Worm (Caenorhabditis elegans): Measurements from ENCODE around the gene hosl-1.

The hosl-1 gene

DNA sequence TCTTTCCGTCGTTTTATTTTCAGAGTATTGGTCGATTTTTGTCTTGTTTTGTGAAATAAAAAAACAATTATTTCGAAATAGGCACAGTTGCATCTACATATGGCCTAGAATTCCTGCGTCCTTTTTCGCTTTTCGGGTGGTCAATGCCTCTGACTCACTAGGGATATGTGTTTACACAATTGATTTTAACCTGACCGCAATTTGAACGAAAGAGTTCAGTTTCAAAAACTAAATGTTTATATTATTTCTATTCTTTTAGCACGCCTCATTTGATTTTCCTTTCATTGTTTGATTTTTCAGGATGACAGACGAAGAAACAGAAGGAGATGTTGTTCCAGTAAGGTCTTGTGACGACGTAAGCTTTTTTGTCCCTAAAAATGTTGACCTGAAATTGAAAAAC, 30.9 kb downstream of the hosl-1 start, which contains the start of gene mfsd-12:
TSS of gene mfsd-12 (plus strand) at position 301 of the 400 bp plus-strand sequence.
- TF ChIP-seq nhr-237 (tag; optimal IDR thresholded peaks at IDR 0.05), result no peak
- no peak for TF ChIP-seq nhr-12 (tag; optimal IDR thresholded peaks at IDR 0.05)
- TF ChIP-seq flh-1 (GFP tag; optimal IDR thresholded peaks at IDR 0.05), result no peak
- no peak for TF ChIP-seq hlh-1 (tag; optimal IDR thresholded peaks at IDR 0.05)
- TF ChIP-seq sem-2 (GFP tag; optimal IDR thresholded peaks at IDR 0.05), result no peak
- TF ChIP-seq sptf-1 (tag; optimal IDR thresholded peaks at IDR 0.05), result no peak
- no peak for TF ChIP-seq ceh-43 (GFP tag; optimal IDR thresholded peaks at IDR 0.05)
- no peak for TF ChIP-seq bed-3 (GFP tag; optimal IDR thresholded peaks at IDR 0.05)
- no peak for TF ChIP-seq M03D4.4 (tag; optimal IDR thresholded peaks at IDR 0.05)
- no peak for TF ChIP-seq nhr-28 (tag; optimal IDR thresholded peaks at IDR 0.05)
- no peak for TF ChIP-seq nhr-76 (tag; optimal IDR thresholded peaks at IDR 0.05)
- TF ChIP-seq unc-62 (GFP tag; optimal IDR thresholded peaks at IDR 0.05), result no peak
- no peak for TF ChIP-seq elt-1 (tag; optimal IDR thresholded peaks at IDR 0.05; ENCODE audit: borderline replicate concordance, insufficient read depth)
- TF ChIP-seq drap-1 (GFP tag; optimal IDR thresholded peaks at IDR 0.05), result no peak
- no peak for TF ChIP-seq ham-2 (GFP tag; optimal IDR thresholded peaks at IDR 0.05)
- no peak for TF ChIP-seq mls-2 (tag; optimal IDR thresholded peaks at IDR 0.05)
- TF ChIP-seq pha-4 (tag; optimal IDR thresholded peaks at IDR 0.05), result no peak
- TF ChIP-seq mab-5 (tag; optimal IDR thresholded peaks at IDR 0.05), result no peak

DNA sequence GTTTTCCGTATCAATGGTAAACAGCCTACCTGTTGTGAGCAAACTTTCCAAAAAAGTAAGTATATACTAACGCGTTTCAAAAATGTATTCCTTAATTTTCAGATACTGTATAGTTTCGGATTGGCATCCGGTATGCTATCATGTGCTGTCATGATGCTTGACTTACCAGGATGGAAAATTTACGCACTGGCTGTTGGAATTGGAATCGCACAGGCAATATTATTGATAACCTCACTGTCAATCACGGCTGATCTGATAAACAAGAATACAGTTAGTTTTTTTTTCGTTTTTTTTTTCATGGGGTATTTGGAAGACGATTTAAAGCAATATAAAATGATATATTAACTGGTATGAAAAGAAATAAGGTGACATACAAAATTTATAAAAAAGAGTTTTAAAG, 34.9 kb downstream of the hosl-1 start:
- TF ChIP-seq ztf-11 (tag; optimal IDR thresholded peaks at IDR 0.05) (no peak), pha-4 (tag; optimal IDR thresholded peaks at IDR 0.05) (no peak)

DNA sequence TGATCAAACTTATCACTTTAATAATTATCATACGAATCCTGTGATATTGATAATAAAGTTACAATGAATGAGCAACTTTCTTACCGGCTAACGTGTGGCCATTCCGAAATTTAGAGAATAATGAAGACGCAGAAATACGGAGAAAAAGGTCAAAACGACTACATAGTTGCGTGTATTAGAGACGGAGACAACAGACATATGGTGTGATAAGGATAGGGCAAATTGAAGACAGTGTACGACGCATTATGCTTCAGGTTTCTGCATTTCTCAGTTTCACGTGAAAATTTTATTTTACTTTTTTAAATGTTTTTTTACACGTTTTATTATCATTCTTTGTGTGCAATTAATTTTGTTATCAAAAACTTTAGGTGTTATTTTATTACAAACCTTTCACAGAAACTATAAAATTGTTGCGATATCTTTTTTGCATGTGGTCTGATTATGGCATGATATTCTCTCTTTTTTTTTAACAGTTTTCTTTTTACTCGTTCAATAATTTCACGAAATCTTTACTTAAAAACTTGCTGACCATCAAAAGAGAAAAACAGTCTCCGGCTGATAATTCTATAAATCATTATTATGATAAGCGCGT, 36.3 kb downstream of the hosl-1 start, which contains the start of gene tmem-135:
TSS of gene tmem-135 (plus strand) at position 542 of the 592 bp plus-strand sequence.
- TF ChIP-seq nhr-2 (tag; optimal IDR thresholded peaks at IDR 0.05), result no peak
- TF ChIP-seq nhr-237 (tag; optimal IDR thresholded peaks at IDR 0.05), result no peak
- no peak for TF ChIP-seq elt-3 (tag; optimal IDR thresholded peaks at IDR 0.05)
- no peak for TF ChIP-seq unc-39 (tag; optimal IDR thresholded peaks at IDR 0.05)
- no peak for TF ChIP-seq snpc-4 (tag; optimal IDR thresholded peaks at IDR 0.05)
- no peak for TF ChIP-seq bed-3 (GFP tag; optimal IDR thresholded peaks at IDR 0.05)
- TF ChIP-seq lin-32 (GFP tag; optimal IDR thresholded peaks at IDR 0.05), result no peak
- no peak for TF ChIP-seq unc-62 (GFP tag; optimal IDR thresholded peaks at IDR 0.05)
- TF ChIP-seq ceh-39 (tag; optimal IDR thresholded peaks at IDR 0.05), result no peak

DNA sequence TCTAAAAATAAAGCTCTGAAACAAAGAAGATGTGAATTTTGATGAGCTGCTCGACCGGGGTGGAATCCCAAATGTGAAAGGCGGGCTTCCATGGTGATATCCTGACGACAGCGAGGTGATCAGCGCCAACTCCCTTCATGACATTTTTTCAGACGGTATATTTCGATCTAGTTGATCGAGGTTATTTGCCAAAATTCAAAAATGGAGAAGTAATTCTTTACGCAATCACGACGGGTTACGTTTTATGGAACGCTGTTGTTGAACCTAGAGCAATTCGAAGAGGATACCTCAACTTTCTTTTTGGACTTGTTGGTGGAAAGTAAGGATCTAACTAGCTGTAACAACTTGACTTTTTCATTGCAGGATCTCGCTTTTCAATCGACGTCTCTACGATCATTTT, 39.8 kb downstream of the hosl-1 start:
- TF ChIP-seq sptf-1 (tag; optimal IDR thresholded peaks at IDR 0.05) (no peak), hlh-1 (tag; optimal IDR thresholded peaks at IDR 0.05) (no peak), elt-1 (tag; optimal IDR thresholded peaks at IDR 0.05; ENCODE audit: borderline replicate concordance, insufficient read depth) (no peak), lin-13 (tag; optimal IDR thresholded peaks at IDR 0.05) (no peak), M03D4.4 (tag; optimal IDR thresholded peaks at IDR 0.05) (no peak), mep-1 (tag; optimal IDR thresholded peaks at IDR 0.05) (no peak), unc-62 (GFP tag; optimal IDR thresholded peaks at IDR 0.05) (no peak), ceh-43 (GFP tag; optimal IDR thresholded peaks at IDR 0.05) (no peak), lin-32 (GFP tag; optimal IDR thresholded peaks at IDR 0.05) (no peak), ceh-39 (tag; optimal IDR thresholded peaks at IDR 0.05) (no peak), mab-5 (tag; optimal IDR thresholded peaks at IDR 0.05) (no peak), unc-39 (tag; optimal IDR thresholded peaks at IDR 0.05) (no peak), zip-8 (tag; optimal IDR thresholded peaks at IDR 0.05) (no peak)

DNA sequence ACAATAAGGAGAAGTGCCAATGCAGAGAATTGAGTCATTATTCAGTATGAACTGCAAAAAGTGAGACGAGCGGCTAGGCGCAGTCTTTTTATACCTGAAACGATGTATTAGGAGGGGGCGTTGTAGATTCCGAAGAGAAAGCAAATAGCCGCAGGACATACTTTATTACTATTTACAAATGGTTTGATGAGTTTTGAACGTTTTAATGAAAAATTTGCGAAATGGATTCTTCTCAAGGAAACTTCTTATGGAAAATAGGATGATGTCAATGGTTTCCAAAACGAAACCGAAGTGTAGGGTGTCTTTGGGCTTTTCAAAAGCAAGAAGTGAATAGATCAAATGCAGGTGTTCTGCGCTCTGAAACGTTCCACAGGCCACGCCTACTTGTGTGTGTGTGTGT, 41.1 kb downstream of the hosl-1 start, which contains the start of gene flp-11:
TSS of gene flp-11 (minus strand) at position 101 of the 400 bp plus-strand sequence.
- TF ChIP-seq zip-8 (tag; optimal IDR thresholded peaks at IDR 0.05) (no peak), elt-1 (tag; optimal IDR thresholded peaks at IDR 0.05; ENCODE audit: borderline replicate concordance, insufficient read depth) (no peak), ham-2 (GFP tag; optimal IDR thresholded peaks at IDR 0.05) (no peak), mab-5 (tag; optimal IDR thresholded peaks at IDR 0.05) (no peak), flh-1 (GFP tag; optimal IDR thresholded peaks at IDR 0.05) (no peak), unc-39 (tag; optimal IDR thresholded peaks at IDR 0.05) (no peak)

DNA sequence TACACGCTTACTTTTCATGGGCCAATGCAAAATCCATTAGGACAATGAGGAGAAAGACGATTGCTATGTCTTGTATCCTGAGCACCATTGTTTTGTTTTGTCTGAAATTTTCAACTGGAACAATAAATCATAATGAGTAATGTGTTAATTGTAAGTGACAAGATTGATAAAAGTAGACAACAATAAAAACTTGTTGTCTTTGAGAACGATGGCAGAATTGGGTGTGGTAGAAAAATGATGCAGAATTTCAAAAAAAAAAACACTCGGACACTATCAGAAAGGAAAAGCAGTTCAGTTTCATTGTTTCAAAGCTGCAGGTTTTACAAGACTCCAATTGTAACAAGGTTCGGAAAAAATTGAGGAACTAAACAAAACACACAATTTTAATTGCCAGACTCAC, 45.7 kb downstream of the hosl-1 start, which contains the start of gene K02G10.15:
TSS of gene K02G10.15 (minus strand) at position 101 of the 400 bp plus-strand sequence.
- TF ChIP-seq ces-1 (GFP tag; optimal IDR thresholded peaks at IDR 0.05) (no peak), blmp-1 (tag; optimal IDR thresholded peaks at IDR 0.05) (no peak), pha-4 (tag; optimal IDR thresholded peaks at IDR 0.05) (no peak), nhr-28 (tag; optimal IDR thresholded peaks at IDR 0.05) (no peak), ham-2 (GFP tag; optimal IDR thresholded peaks at IDR 0.05) (no peak), zip-8 (tag; optimal IDR thresholded peaks at IDR 0.05) (no peak), sptf-1 (tag; optimal IDR thresholded peaks at IDR 0.05) (no peak), lsy-2 (tag; optimal IDR thresholded peaks at IDR 0.05) (no peak), unc-39 (tag; optimal IDR thresholded peaks at IDR 0.05) (no peak), sem-2 (GFP tag; optimal IDR thresholded peaks at IDR 0.05) (no peak), M03D4.4 (tag; optimal IDR thresholded peaks at IDR 0.05) (no peak), cnd-1 (tag; optimal IDR thresholded peaks at IDR 0.05) (no peak)
